Worm (Caenorhabditis elegans): ENCODE data around the gene str-66.

ce11 chrV:3121743-3122142 is 17.7 kb upstream of the str-66 start, which contains the start of gene srt-56:
- TF ChIP-seq W03F9.2 (tag; optimal IDR thresholded peaks at IDR 0.05) (no peak), dao-5 (tag; optimal IDR thresholded peaks at IDR 0.05) (no peak), him-1 (tag; optimal IDR thresholded peaks at IDR 0.05) (no peak)

Measured in whole organism, L4/young adult.